Worm (Caenorhabditis elegans) whole organism, early embryonic: ENCODE measurements around the gene nhr-261.

ENCODE experiments used
- B0310.2 ChIP-seq: sonication (generic microtip); optimal IDR thresholded peaks from 2 replicates; lab custom pipeline; 2016; ENCODE audit warnings: mild to moderate bottlenecking, missing genetic modification characterization, missing compliant biosample characterization
- F13C5.2 ChIP-seq: sonication (generic microtip); optimal IDR thresholded peaks from 2 replicates; lab custom pipeline; 2017; ENCODE audit warnings: mild to moderate bottlenecking, missing genetic modification characterization, inconsistent platforms, missing compliant biosample characterization
- aly-1 ChIP-seq: sonication (generic microtip); optimal IDR thresholded peaks from 2 replicates; lab custom pipeline; 2016; ENCODE audit warnings: missing genetic modification characterization, missing compliant biosample characterization
- ama-1 ChIP-seq: fragments of 150-350 bp; optimal IDR thresholded peaks from 2 replicates; lab custom pipeline; 2014
- ceh-13 ChIP-seq: fragments of 200-800 bp; sonication (Bioruptor generic); optimal IDR thresholded peaks from 2 replicates; lab custom pipeline; 2018; ENCODE audit warnings: mild to moderate bottlenecking, missing genetic modification characterization, missing compliant biosample characterization
- ceh-36 ChIP-seq: sonication (generic microtip); optimal IDR thresholded peaks from 2 replicates; lab custom pipeline; 2016; ENCODE audit warnings: missing genetic modification characterization, inconsistent platforms, missing compliant biosample characterization
- ets-7 ChIP-seq: sonication (generic microtip); optimal IDR thresholded peaks from 2 replicates; lab custom pipeline; 2016; ENCODE audit warnings: missing genotype, missing genetic modification characterization, missing compliant biosample characterization
- flt-1 ChIP-seq: fragments of 200-800 bp; sonication (Bioruptor generic); IDR thresholded peaks from 2 replicates; pipeline ENCODE4 v1.3.6; 2022; ENCODE audit warnings: missing genetic modification characterization, missing compliant biosample characterization
- hmbx-1 ChIP-seq: sonication (generic microtip); optimal IDR thresholded peaks from 2 replicates; lab custom pipeline; 2016; ENCODE audit warnings: mild to moderate bottlenecking, missing genetic modification characterization, missing compliant biosample characterization
- hmg-4 ChIP-seq: fragments of 200-800 bp; sonication (Bioruptor generic); optimal IDR thresholded peaks from 2 replicates; lab custom pipeline; 2018; ENCODE audit warnings: mild to moderate bottlenecking, missing genetic modification characterization, missing compliant biosample characterization
- hnd-1 ChIP-seq: sonication (generic microtip); optimal IDR thresholded peaks from 2 replicates; lab custom pipeline; 2016; ENCODE audit warnings: missing genetic modification characterization, missing compliant biosample characterization
- pes-1 ChIP-seq: fragments of 200-800 bp; sonication (Bioruptor generic); IDR thresholded peaks from 2 replicates; pipeline ENCODE4 v1.3.6; 2022; ENCODE audit warnings: missing genetic modification reagents, missing genetic modification characterization, missing compliant biosample characterization
- scrt-1 ChIP-seq: fragments of 200-800 bp; sonication (Bioruptor generic); IDR thresholded peaks from 2 replicates; pipeline ENCODE4 v1.3.6; 2022; ENCODE audit warnings: missing genetic modification characterization, missing compliant biosample characterization
- sea-1 ChIP-seq: fragments of 200-800 bp; sonication (Bioruptor generic); conservative IDR thresholded peaks from 2 replicates; pipeline ENCODE4 v1.3.6; 2022; ENCODE audit warnings: missing genetic modification characterization, missing compliant biosample characterization
- tbx-11 ChIP-seq: fragments of 200-800 bp; sonication (Bioruptor generic); IDR thresholded peaks from 2 replicates; pipeline ENCODE4 v1.3.6; 2022; ENCODE audit warnings: missing genetic modification characterization, missing compliant biosample characterization
- tbx-37 ChIP-seq: fragments of 200-800 bp; sonication (Bioruptor generic); conservative IDR thresholded peaks from 2 replicates; pipeline ENCODE4 v1.3.6; 2022; ENCODE audit warnings: missing genetic modification reagents, missing genetic modification characterization, missing compliant biosample characterization
- tra-4 ChIP-seq: sonication (generic microtip); optimal IDR thresholded peaks from 2 replicates; lab custom pipeline; 2017; ENCODE audit warnings: missing genetic modification characterization, missing compliant biosample characterization

nhr-261 gene

DNA sequence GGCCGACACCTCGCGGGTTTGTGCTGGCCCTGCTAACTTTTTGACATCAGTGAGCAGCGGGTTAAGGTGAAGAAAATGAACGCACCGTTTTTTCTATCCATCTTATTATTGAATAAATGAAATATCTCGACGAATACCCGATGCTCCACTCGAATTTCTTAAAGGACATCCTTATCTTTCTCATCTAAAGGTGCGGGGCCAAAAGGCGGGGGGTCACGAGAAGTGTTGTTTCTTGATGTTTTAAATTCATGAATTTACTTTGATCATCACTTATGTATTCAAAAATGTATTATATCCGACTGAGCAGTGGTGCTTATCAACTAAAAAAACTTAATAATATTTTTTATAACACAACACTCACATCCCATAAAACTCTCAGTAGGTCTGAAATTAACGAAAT, at the start of gene nhr-261:
Gene nhr-261 (minus strand): TSS at position 101 of the 400 bp plus-strand sequence.
- TF ChIP-seq hmg-4 (GFP tag; lab: Kevin White, UChicago) (no peak), ama-1 (lab: Kevin White, UChicago) (no peak), aly-1 (tag; lab: Kevin White, UChicago) (no peak), scrt-1 (GFP tag; lab: Robert Waterston, UW) (no peak), F13C5.2 (tag; lab: Kevin White, UChicago) (no peak), tbx-11 (no peak), hnd-1 (tag; lab: Kevin White, UChicago) (no peak), tbx-37 (GFP tag; lab: Robert Waterston, UW) (no peak), sea-1 (GFP tag; lab: Robert Waterston, UW) (no peak), hmbx-1 (tag; lab: Kevin White, UChicago) (no peak), ets-7 (tag; lab: Kevin White, UChicago) (no peak), B0310.2 (tag; lab: Kevin White, UChicago) (no peak), ceh-13 (GFP tag; lab: Kevin White, UChicago) (no peak), ceh-36 (tag; lab: Kevin White, UChicago) (no peak), tra-4 (tag; lab: Kevin White, UChicago) (no peak), pes-1 (GFP tag; lab: Robert Waterston, UW) (no peak), flt-1 (no peak)

DNA sequence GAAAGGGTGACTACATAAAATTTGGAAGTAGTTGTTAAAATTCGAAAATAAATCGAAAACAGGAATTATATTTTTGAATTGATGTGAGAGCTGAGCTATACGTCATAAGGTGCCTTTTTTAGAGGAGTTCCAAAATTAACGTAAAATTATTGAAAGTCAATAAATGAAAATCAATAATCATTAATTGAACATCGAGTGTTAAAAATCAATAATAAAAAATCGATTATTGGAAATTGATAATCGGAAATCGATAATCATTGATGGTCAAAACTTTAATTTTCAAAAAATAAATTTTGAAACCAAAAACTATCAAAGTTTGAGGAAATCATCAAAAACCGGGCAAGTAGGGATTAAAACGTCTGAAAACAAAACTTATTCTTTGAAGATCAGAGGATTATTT, 49.1 kb upstream of the nhr-261 start:
- TF ChIP-seq flt-1 (no peak), tbx-37 (GFP tag; lab: Robert Waterston, UW) (no peak), hnd-1 (tag; lab: Kevin White, UChicago) (no peak), F13C5.2 (tag; lab: Kevin White, UChicago) (no peak), aly-1 (tag; lab: Kevin White, UChicago) (no peak), pes-1 (GFP tag; lab: Robert Waterston, UW) (no peak), ceh-13 (GFP tag; lab: Kevin White, UChicago) (no peak), tbx-11 (no peak), B0310.2 (tag; lab: Kevin White, UChicago) (no peak), tra-4 (tag; lab: Kevin White, UChicago) (no peak), ceh-36 (tag; lab: Kevin White, UChicago) (no peak), sea-1 (GFP tag; lab: Robert Waterston, UW) (no peak), hmg-4 (GFP tag; lab: Kevin White, UChicago) (no peak), ets-7 (tag; lab: Kevin White, UChicago) (no peak), scrt-1 (GFP tag; lab: Robert Waterston, UW) (no peak), hmbx-1 (tag; lab: Kevin White, UChicago) (no peak), ama-1 (lab: Kevin White, UChicago) (no peak)

DNA sequence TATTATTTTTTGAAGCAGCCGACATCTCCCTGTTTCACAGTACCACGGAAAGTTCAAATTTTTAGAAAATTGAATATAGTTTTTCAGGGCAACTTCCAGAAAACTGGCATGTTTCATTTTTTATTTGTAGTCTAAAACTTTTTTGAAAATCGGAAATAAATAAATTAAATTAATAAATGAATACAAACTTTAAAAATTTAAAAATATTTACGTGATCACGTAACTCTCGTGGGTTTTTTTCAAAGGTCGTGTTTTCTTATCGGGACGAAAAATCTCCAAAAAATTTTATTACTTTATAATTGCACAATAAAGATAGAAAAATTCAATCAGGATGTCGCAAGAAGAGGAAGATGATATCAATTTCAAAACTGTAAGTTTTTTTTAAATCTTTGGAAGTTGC, 47.2 kb upstream of the nhr-261 start, which contains the start of gene F53C3.1:
Gene F53C3.1 (plus strand): TSS at position 301 of the 400 bp plus-strand sequence.
- TF ChIP-seq ceh-13 (GFP tag; lab: Kevin White, UChicago) (no peak), B0310.2 (tag; lab: Kevin White, UChicago) (no peak), ets-7 (tag; lab: Kevin White, UChicago) (no peak), tbx-37 (GFP tag; lab: Robert Waterston, UW) (no peak), tra-4 (tag; lab: Kevin White, UChicago) (no peak), ama-1 (lab: Kevin White, UChicago) (no peak), tbx-11 (no peak), scrt-1 (GFP tag; lab: Robert Waterston, UW) (no peak), flt-1 (no peak), hnd-1 (tag; lab: Kevin White, UChicago) (no peak)

DNA sequence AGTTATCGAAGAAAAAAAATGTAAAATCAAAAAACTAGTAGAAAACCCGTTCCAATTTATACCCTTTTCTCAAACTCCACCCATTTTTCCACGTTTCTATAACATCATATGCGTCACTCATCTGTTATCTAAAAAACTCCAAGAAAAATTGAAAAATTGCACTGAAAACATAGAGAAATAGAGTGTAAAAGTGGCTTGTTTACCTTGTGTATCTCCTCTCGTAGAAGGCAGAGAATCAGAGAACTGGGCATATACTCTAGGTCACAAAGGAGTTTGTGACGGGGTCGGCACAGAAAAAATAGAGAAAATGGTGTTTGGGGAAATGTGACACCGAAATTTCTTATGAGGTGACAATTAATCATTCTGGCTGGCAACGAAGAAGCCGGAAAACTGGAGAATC, 46.7 kb upstream of the nhr-261 start:
- TF ChIP-seq tbx-37 (GFP tag; lab: Robert Waterston, UW) (no peak), ets-7 (tag; lab: Kevin White, UChicago) (no peak), hmbx-1 (tag; lab: Kevin White, UChicago) (no peak), ceh-36 (tag; lab: Kevin White, UChicago) (no peak), ama-1 (lab: Kevin White, UChicago) (no peak), hmg-4 (GFP tag; lab: Kevin White, UChicago) (no peak), sea-1 (GFP tag; lab: Robert Waterston, UW) (no peak), tbx-11 (no peak)

DNA sequence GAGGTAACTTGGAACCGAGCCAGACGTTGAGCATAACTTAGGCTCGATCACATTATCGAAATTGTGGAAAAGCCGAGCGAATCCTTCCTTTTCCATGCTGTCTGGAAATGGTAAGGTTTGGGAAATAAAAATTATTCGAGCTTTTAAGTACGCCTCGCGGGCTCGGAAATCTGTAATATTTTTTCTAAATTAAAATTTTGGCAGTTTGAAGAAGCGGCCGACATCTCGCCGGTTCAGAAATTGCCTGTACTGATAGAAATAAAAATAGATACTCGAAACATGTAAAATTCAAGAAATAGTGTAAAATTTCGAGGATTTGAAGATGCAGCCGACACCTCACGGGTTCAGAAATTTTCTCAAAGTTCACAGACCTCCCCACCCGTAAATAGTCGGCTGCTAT, 46.2 kb upstream of the nhr-261 start, which contains the start of gene bcmo-2:
Gene bcmo-2 (minus strand): TSS at position 101 of the 400 bp plus-strand sequence.
- TF ChIP-seq hmg-4 (GFP tag; lab: Kevin White, UChicago) (no peak), ceh-13 (GFP tag; lab: Kevin White, UChicago) (no peak), ets-7 (tag; lab: Kevin White, UChicago) (no peak), aly-1 (tag; lab: Kevin White, UChicago) (no peak), tbx-11 (no peak), sea-1 (GFP tag; lab: Robert Waterston, UW) (no peak), hnd-1 (tag; lab: Kevin White, UChicago) (no peak), B0310.2 (tag; lab: Kevin White, UChicago) (no peak), tbx-37 (GFP tag; lab: Robert Waterston, UW) (no peak), hmbx-1 (tag; lab: Kevin White, UChicago) (no peak), F13C5.2 (tag; lab: Kevin White, UChicago) (no peak), scrt-1 (GFP tag; lab: Robert Waterston, UW) (no peak)

DNA sequence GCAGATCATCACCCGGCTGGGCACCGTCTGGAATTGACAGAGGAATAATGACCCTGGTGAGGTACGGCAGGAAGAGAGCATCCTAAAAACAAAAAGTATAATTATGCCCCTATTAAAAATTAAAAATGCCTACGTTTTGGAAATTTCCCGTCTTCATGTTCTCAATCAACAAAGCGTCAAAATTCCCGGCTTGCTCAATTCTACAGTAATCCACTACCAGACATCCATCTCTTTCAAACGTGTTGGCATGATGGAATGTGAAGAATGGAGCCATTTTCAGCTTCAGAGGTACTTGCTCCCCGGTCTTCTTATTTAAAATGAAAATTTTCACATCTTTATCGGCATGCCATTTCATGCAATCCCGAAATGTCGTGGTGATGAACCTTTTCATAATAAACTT, 44.7 kb upstream of the nhr-261 start:
- TF ChIP-seq ceh-13 (GFP tag; lab: Kevin White, UChicago) (no peak), flt-1 (no peak), B0310.2 (tag; lab: Kevin White, UChicago) (no peak), pes-1 (GFP tag; lab: Robert Waterston, UW) (no peak), tra-4 (tag; lab: Kevin White, UChicago) (no peak), hmbx-1 (tag; lab: Kevin White, UChicago) (no peak), tbx-37 (GFP tag; lab: Robert Waterston, UW) (no peak), ets-7 (tag; lab: Kevin White, UChicago) (no peak), scrt-1 (GFP tag; lab: Robert Waterston, UW) (no peak)

DNA sequence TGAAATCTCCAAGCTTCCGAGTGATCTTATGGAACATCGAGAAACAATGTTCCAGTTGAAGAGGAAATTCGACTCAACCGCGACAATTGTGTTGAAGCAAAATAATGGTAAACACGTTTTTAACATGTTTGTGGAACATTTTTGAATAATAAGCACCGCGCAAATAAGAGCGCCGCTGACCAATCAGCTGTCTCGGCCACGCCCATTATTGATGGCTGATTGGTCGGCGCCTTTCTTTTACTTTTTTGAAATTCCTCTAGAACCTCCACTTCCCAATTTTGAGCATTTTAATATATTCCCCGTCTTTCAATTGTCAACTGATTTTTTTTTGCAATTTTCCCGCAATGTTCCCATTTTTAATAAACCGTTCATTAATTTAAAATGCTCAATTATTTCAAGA, 43.6 kb upstream of the nhr-261 start:
- TF ChIP-seq ceh-36 (tag; lab: Kevin White, UChicago) (no peak), ceh-13 (GFP tag; lab: Kevin White, UChicago) (no peak), tbx-11 (no peak), sea-1 (GFP tag; lab: Robert Waterston, UW) (no peak), tra-4 (tag; lab: Kevin White, UChicago) (no peak), hmbx-1 (tag; lab: Kevin White, UChicago) (no peak), hmg-4 (GFP tag; lab: Kevin White, UChicago) (no peak), aly-1 (tag; lab: Kevin White, UChicago) (no peak), B0310.2 (tag; lab: Kevin White, UChicago) (no peak), tbx-37 (GFP tag; lab: Robert Waterston, UW) (no peak), F13C5.2 (tag; lab: Kevin White, UChicago) (no peak), hnd-1 (tag; lab: Kevin White, UChicago) (no peak), ets-7 (tag; lab: Kevin White, UChicago) (no peak), pes-1 (GFP tag; lab: Robert Waterston, UW) (no peak), ama-1 (lab: Kevin White, UChicago) (no peak), flt-1 (no peak), scrt-1 (GFP tag; lab: Robert Waterston, UW) (no peak)
